Worm (Caenorhabditis elegans) whole organism, L1 larva: ENCODE measurements around the gene Y7A5A.1.

ENCODE experiments used
- C04F5.9 ChIP-seq: sonication (generic microtip); optimal IDR thresholded peaks from 2 replicates; lab custom pipeline; 2016; ENCODE audit warnings: missing genetic modification characterization, missing compliant biosample characterization
- C16A3.4 ChIP-seq: fragments of 150-350 bp; optimal IDR thresholded peaks from 2 replicates; lab custom pipeline; 2014; ENCODE audit warnings: missing biosample characterization, missing genetic modification characterization
- F16B12.6 ChIP-seq: fragments of 150-350 bp; optimal IDR thresholded peaks from 2 replicates; lab custom pipeline; 2014; ENCODE audit warnings: missing biosample characterization, missing genetic modification characterization
- Y116A8C.19 ChIP-seq: sonication (generic microtip); optimal IDR thresholded peaks from 2 replicates; lab custom pipeline; 2016; ENCODE audit warnings: missing compliant biosample characterization, missing genetic modification characterization, borderline replicate concordance
- aha-1 ChIP-seq: fragments of 150-350 bp; optimal IDR thresholded peaks from 2 replicates; lab custom pipeline; 2014; ENCODE audit warnings: missing biosample characterization, missing genetic modification characterization
- alr-1 ChIP-seq: fragments of 200-800 bp; sonication (Bioruptor generic); optimal IDR thresholded peaks from 2 replicates; lab custom pipeline; 2018; ENCODE audit warnings: borderline replicate concordance, mild to moderate bottlenecking, missing genetic modification characterization, missing compliant biosample characterization
- aly-2 ChIP-seq: fragments of 150-350 bp; optimal IDR thresholded peaks from 2 replicates; lab custom pipeline; 2014; ENCODE audit warnings: missing biosample characterization, missing genetic modification characterization
- ceh-63 ChIP-seq: fragments of 200-800 bp; sonication (Bioruptor generic); optimal IDR thresholded peaks from 2 replicates; lab custom pipeline; 2018; ENCODE audit warnings: mild to moderate bottlenecking, missing genetic modification characterization, missing compliant biosample characterization
- ceh-8 ChIP-seq: fragments of 200-800 bp; sonication (Bioruptor generic); optimal IDR thresholded peaks from 2 replicates; lab custom pipeline; 2018; ENCODE audit warnings: mild to moderate bottlenecking, missing genetic modification characterization, moderate library complexity, missing compliant biosample characterization
- ceh-82 ChIP-seq, 3 experiments: fragments of 150-350 bp in 1 of 3; sonication (generic microtip) in 2 of 3; optimal IDR thresholded peaks; 2 replicates each; lab custom pipeline; 2014 to 2017; ENCODE audit warnings: missing biosample characterization in 3 of 3, missing genetic modification characterization in 3 of 3
- ceh-90 ChIP-seq: sonication (generic microtip); optimal IDR thresholded peaks from 2 replicates; lab custom pipeline; 2016; ENCODE audit warnings: missing genetic modification characterization, missing compliant biosample characterization
- dsc-1 ChIP-seq: sonication (generic microtip); optimal IDR thresholded peaks from 2 replicates; lab custom pipeline; 2016; ENCODE audit warnings: mild to moderate bottlenecking, missing genetic modification characterization, missing compliant biosample characterization
- egl-13 ChIP-seq: sonication (generic microtip); optimal IDR thresholded peaks from 2 replicates; lab custom pipeline; 2016; ENCODE audit warnings: missing genotype, missing genetic modification reagents, missing genetic modification characterization, missing compliant biosample characterization
- elt-3 ChIP-seq, 6 experiments: fragments of 150-350 bp in 1 of 6; sonication (generic microtip); optimal IDR thresholded peaks; 2 replicates each; lab custom pipeline; 2017 to 2018; ENCODE audit warnings: missing biosample characterization in 6 of 6, missing genetic modification characterization in 6 of 6, inconsistent platforms in 1 of 6
- fkh-10 ChIP-seq: sonication (generic microtip); optimal IDR thresholded peaks from 2 replicates; lab custom pipeline; 2017; ENCODE audit warnings: missing biosample characterization, missing genetic modification reagents, missing genetic modification characterization
- fkh-8 ChIP-seq: sonication (generic microtip); optimal IDR thresholded peaks from 2 replicates; lab custom pipeline; 2016; ENCODE audit warnings: mild to moderate bottlenecking, missing genetic modification characterization, missing compliant biosample characterization
- grh-1 ChIP-seq: fragments of 200-800 bp; sonication (Bioruptor generic); IDR thresholded peaks from 2 replicates; pipeline ENCODE4 v1.3.6; 2022; ENCODE audit warnings: missing genetic modification reagents, missing genetic modification characterization, missing compliant biosample characterization
- hlh-17 ChIP-seq: fragments of 200-800 bp; sonication (Bioruptor generic); optimal IDR thresholded peaks from 2 replicates; lab custom pipeline; 2018; ENCODE audit warnings: missing genetic modification characterization, mild to moderate bottlenecking, missing compliant biosample characterization, moderate library complexity, borderline replicate concordance
- hpl-2 ChIP-seq: fragments of 150-350 bp; optimal IDR thresholded peaks from 2 replicates; lab custom pipeline; 2014; ENCODE audit warnings: missing biosample characterization, missing genetic modification reagents, missing genetic modification characterization
- isw-1 ChIP-seq: fragments of 200-800 bp; sonication (Bioruptor generic); IDR thresholded peaks from 2 replicates; pipeline ENCODE4 v1.3.6; 2022; ENCODE audit warnings: missing genetic modification characterization, missing compliant biosample characterization
- lin-14 ChIP-seq: fragments of 200-800 bp; sonication (Bioruptor generic); optimal IDR thresholded peaks from 2 replicates; lab custom pipeline; 2018; ENCODE audit warnings: mild to moderate bottlenecking, missing genetic modification characterization, moderate library complexity, missing compliant biosample characterization
- lin-35 ChIP-seq, 2 experiments: fragments of 150-350 bp; optimal IDR thresholded peaks; 2 replicates each; lab custom pipeline; 2014; ENCODE audit warnings: missing biosample characterization in 2 of 2, missing genetic modification characterization in 2 of 2, missing genetic modification reagents in 2 of 2
- lin-39 ChIP-seq: fragments of 150-350 bp; optimal IDR thresholded peaks from 2 replicates; lab custom pipeline; 2014; ENCODE audit warnings: missing biosample characterization, missing genetic modification reagents, missing genetic modification characterization
- lir-3 ChIP-seq: sonication (generic microtip); optimal IDR thresholded peaks from 2 replicates; lab custom pipeline; 2016; ENCODE audit warnings: mild to moderate bottlenecking, missing genetic modification characterization, moderate library complexity, missing compliant biosample characterization; ENCODE audit not compliant: poor library complexity
- mdl-1 ChIP-seq, 2 experiments: fragments of 150-350 bp; optimal IDR thresholded peaks; 2 replicates each; lab custom pipeline; 2014 to 2017; ENCODE audit warnings: missing biosample characterization in 2 of 2, missing genetic modification characterization in 2 of 2, inconsistent platforms in 1 of 2
- mef-2 ChIP-seq: fragments of 150-350 bp; optimal IDR thresholded peaks from 2 replicates; lab custom pipeline; 2014; ENCODE audit warnings: missing biosample characterization, missing genetic modification characterization
- nhr-11 ChIP-seq: fragments of 150-350 bp; optimal IDR thresholded peaks from 2 replicates; lab custom pipeline; 2014; ENCODE audit warnings: missing biosample characterization, missing genetic modification characterization
- nhr-20 ChIP-seq: sonication (generic microtip); optimal IDR thresholded peaks from 2 replicates; lab custom pipeline; 2016; ENCODE audit warnings: mild to moderate bottlenecking, missing genetic modification characterization, missing compliant biosample characterization
- nhr-237 ChIP-seq: fragments of 150-350 bp; optimal IDR thresholded peaks from 2 replicates; lab custom pipeline; 2014; ENCODE audit warnings: missing biosample characterization, missing genetic modification characterization
- nhr-28 ChIP-seq: fragments of 150-350 bp; optimal IDR thresholded peaks from 2 replicates; lab custom pipeline; 2014; ENCODE audit warnings: missing biosample characterization, missing genetic modification characterization
- nhr-71 ChIP-seq: sonication (generic microtip); optimal IDR thresholded peaks from 2 replicates; lab custom pipeline; 2016; ENCODE audit warnings: mild to moderate bottlenecking, missing genetic modification characterization, moderate library complexity, missing compliant biosample characterization
- nhr-76 ChIP-seq: sonication (generic microtip); optimal IDR thresholded peaks from 2 replicates; lab custom pipeline; 2017; ENCODE audit warnings: missing biosample characterization, missing genetic modification characterization
- nhr-77 ChIP-seq: fragments of 150-350 bp; optimal IDR thresholded peaks from 2 replicates; lab custom pipeline; 2014; ENCODE audit warnings: missing biosample characterization, missing genetic modification characterization
- nhr-84 ChIP-seq: sonication (generic microtip); optimal IDR thresholded peaks from 2 replicates; lab custom pipeline; 2017; ENCODE audit warnings: missing biosample characterization, missing genetic modification characterization
- pqm-1 ChIP-seq: sonication (generic microtip); optimal IDR thresholded peaks from 3 replicates; lab custom pipeline; 2017; ENCODE audit warnings: missing biosample characterization, missing genetic modification characterization
- rnt-1 ChIP-seq: sonication (generic microtip); optimal IDR thresholded peaks from 2 replicates; lab custom pipeline; 2016; ENCODE audit warnings: mild to moderate bottlenecking, missing genetic modification characterization, moderate library complexity, missing compliant biosample characterization
- snpc-4 ChIP-seq: fragments of 150-350 bp; optimal IDR thresholded peaks from 2 replicates; lab custom pipeline; 2014; ENCODE audit warnings: missing biosample characterization, missing genetic modification characterization
- snu-23 ChIP-seq: sonication (generic microtip); optimal IDR thresholded peaks from 2 replicates; lab custom pipeline; 2016; ENCODE audit warnings: missing genetic modification characterization, missing compliant biosample characterization
- swsn-7 ChIP-seq: sonication (generic microtip); optimal IDR thresholded peaks from 2 replicates; lab custom pipeline; 2016; ENCODE audit warnings: missing genetic modification characterization, missing compliant biosample characterization
- tbx-2 ChIP-seq: sonication (generic microtip); optimal IDR thresholded peaks from 2 replicates; lab custom pipeline; 2016; ENCODE audit warnings: missing genetic modification characterization, missing compliant biosample characterization
- unc-86 ChIP-seq: sonication (generic microtip); optimal IDR thresholded peaks from 2 replicates; lab custom pipeline; 2016; ENCODE audit warnings: missing genetic modification characterization, missing compliant biosample characterization
- zag-1 ChIP-seq: fragments of 150-350 bp; optimal IDR thresholded peaks from 2 replicates; lab custom pipeline; 2014; ENCODE audit warnings: missing biosample characterization, missing genetic modification characterization
- ztf-4 ChIP-seq: fragments of 150-350 bp; optimal IDR thresholded peaks from 2 replicates; lab custom pipeline; 2014; ENCODE audit warnings: missing biosample characterization, missing genetic modification characterization

Y7A5A.1 gene

DNA sequence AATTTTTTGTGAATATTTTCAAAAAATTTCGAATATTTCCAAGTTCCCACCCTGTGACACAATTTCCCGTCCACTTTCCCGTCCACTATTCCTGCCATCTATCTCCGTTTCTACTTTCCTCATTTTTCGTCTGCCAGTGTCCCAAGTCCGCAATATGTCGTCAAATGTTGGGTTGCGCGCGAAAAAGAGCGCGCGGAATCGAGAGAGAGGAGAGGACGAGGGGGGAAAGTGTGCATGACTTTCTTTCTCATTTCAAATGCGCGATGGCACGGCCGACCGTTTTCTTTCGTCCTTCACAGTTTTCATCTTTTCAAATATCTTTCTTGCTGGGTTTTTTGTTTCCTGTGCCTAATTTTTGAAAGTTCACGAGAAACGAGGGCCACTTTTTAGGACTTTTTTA is 46.3 kb downstream of the Y7A5A.1 start (continued):
- TF ChIP-seq aly-2 (tag; lab: Kevin White, UChicago), result no peak
- peak; percentile 78 for TF ChIP-seq nhr-71 (tag; lab: Kevin White, UChicago)
- peak; percentile 56 to 86 for TF ChIP-seq lin-35 (GFP tag; optimal IDR thresholded peaks at IDR 0.05; lab: Kevin White, UChicago)
- no peak for TF ChIP-seq ceh-90 (tag; lab: Kevin White, UChicago)
- TF ChIP-seq grh-1 (GFP tag; lab: Robert Waterston, UW), result peak; percentile 34; the same call in 1 of the 2 replicates
- TF ChIP-seq elt-3 (tag; optimal IDR thresholded peaks at IDR 0.05; lab: Kevin White, UChicago), result peak in 1 of 6 experiments; percentile 50
- peak; percentile 65 for TF ChIP-seq unc-86
- no peak for TF ChIP-seq fkh-8
- TF ChIP-seq ceh-82 (tag; optimal IDR thresholded peaks at IDR 0.05; lab: Kevin White, UChicago), result peak; percentile 33 to 69 (median 57)
- TF ChIP-seq Y116A8C.19, result no peak
- TF ChIP-seq snu-23 (GFP tag; lab: Kevin White, UChicago), result peak; percentile 83
- no peak for TF ChIP-seq egl-13 (tag; lab: Kevin White, UChicago)
- no peak for TF ChIP-seq alr-1 (tag; lab: Kevin White, UChicago)
- TF ChIP-seq mef-2 (tag; lab: Kevin White, UChicago), result peak; percentile 7
- TF ChIP-seq, all 84 proteins: peak for 38

ce11 chrX:15721346-15721745 is 49.9 kb downstream of the Y7A5A.1 start, which contains the start of gene ZK662.5:
ZK662.5 (plus strand) TSS chrX:15721646.
- no peak for TF ChIP-seq snpc-4 (tag; lab: Kevin White, UChicago)
- TF ChIP-seq nhr-77 (tag; lab: Kevin White, UChicago), result no peak
- no peak for TF ChIP-seq hpl-2 (GFP tag; lab: Kevin White, UChicago)
- no peak for TF ChIP-seq dsc-1 (tag; lab: Kevin White, UChicago)
- no peak for TF ChIP-seq nhr-28 (tag; lab: Kevin White, UChicago)
- no peak for TF ChIP-seq lir-3 (tag; lab: Kevin White, UChicago)
- TF ChIP-seq zag-1, result no peak
- TF ChIP-seq nhr-20 (tag; lab: Kevin White, UChicago), result no peak
- no peak for TF ChIP-seq rnt-1
- TF ChIP-seq fkh-10, result no peak
- TF ChIP-seq elt-3 (tag; optimal IDR thresholded peaks at IDR 0.05; lab: Kevin White, UChicago), result no peak
- no peak for TF ChIP-seq aha-1 (tag; lab: Kevin White, UChicago)
- no peak for TF ChIP-seq nhr-237 (tag; lab: Kevin White, UChicago)
- TF ChIP-seq lin-14 (GFP tag; lab: Kevin White, UChicago), result no peak
- no peak for TF ChIP-seq ceh-8 (GFP tag; lab: Kevin White, UChicago)
- TF ChIP-seq ztf-4 (tag; lab: Kevin White, UChicago), result no peak
- no peak for TF ChIP-seq ceh-63
- TF ChIP-seq hlh-17, result no peak
- TF ChIP-seq nhr-84, result no peak

DNA sequence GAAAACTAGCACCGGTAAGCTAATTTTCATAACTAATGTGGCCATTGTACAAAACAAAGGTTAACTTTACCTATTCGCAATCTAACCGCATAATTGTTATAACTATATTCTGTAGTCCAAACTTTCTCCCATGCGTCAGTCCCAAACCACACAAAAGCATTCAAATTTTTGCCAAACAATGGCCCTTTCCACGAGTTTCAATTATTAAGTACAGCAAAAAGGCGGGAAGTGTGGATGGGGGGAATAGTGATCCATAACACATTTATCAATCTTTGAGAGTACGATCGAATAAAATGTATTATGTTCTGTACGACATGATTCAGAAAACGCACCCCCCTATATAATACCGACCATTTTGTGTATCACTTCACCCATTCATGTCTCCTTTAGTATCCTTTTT is 53.0 kb downstream of the Y7A5A.1 start, which contains the start of gene ZK662.6:
TSS of gene ZK662.6 (plus strand) at position 301 of the 400 bp plus-strand sequence.
- no peak for TF ChIP-seq lin-39 (tag; lab: Kevin White, UChicago)
- no peak for TF ChIP-seq ztf-4 (tag; lab: Kevin White, UChicago)
- TF ChIP-seq swsn-7 (tag; lab: Kevin White, UChicago), result no peak
- TF ChIP-seq ceh-82 (tag; optimal IDR thresholded peaks at IDR 0.05; lab: Kevin White, UChicago), result no peak
- no peak for TF ChIP-seq egl-13 (tag; lab: Kevin White, UChicago)
- no peak for TF ChIP-seq pqm-1 (tag; lab: Kevin White, UChicago)
- no peak for TF ChIP-seq nhr-237 (tag; lab: Kevin White, UChicago)
- TF ChIP-seq nhr-76, result no peak
- TF ChIP-seq mdl-1 (tag; optimal IDR thresholded peaks at IDR 0.05; lab: Kevin White, UChicago), result no peak
- TF ChIP-seq nhr-11, result no peak
- no peak for TF ChIP-seq fkh-10
- TF ChIP-seq F16B12.6 (tag; lab: Kevin White, UChicago), result no peak
- TF ChIP-seq isw-1 (GFP tag; lab: Robert Waterston, UW), result no peak
- no peak for TF ChIP-seq C16A3.4
- no peak for TF ChIP-seq C04F5.9 (tag; lab: Kevin White, UChicago)
- TF ChIP-seq tbx-2 (tag; lab: Kevin White, UChicago), result no peak
- TF ChIP-seq, all 84 proteins: peak for 0
